Worm (Caenorhabditis elegans) whole organism, dauer: ENCODE results near the gene F47B7.5.

ENCODE experiments used
- unc-62 ChIP-seq: sonication (generic microtip); optimal IDR thresholded peaks from 2 replicates; lab custom pipeline; 2017; ENCODE audit warnings: missing biosample characterization, missing genetic modification reagents, missing genetic modification characterization

F47B7.5 gene

ce11 chrX:3783659-3784058, 15.0 kb upstream of the F47B7.5 start:
- no peak for TF ChIP-seq unc-62

- no peak for TF ChIP-seq unc-62
These were observed 12.4 kb upstream of the F47B7.5 start, which contains the start of gene marg-1 for ce11 chrX:3781040-3781439. Gene marg-1, minus strand, starts transcription at chrX:3781140.

- TF ChIP-seq unc-62: no peak
These were observed 4.6 kb upstream of the F47B7.5 start for ce11 chrX:3773233-3773632.

ce11 chrX:3772405-3772804, 3.8 kb upstream of the F47B7.5 start, which contains the start of gene F47B7.2:
Gene F47B7.2, plus strand, starts transcription at chrX:3772762.
- TF ChIP-seq unc-62: no peak

- no peak for TF ChIP-seq unc-62
These were observed 2.1 kb downstream of the F47B7.5 start, which contains the start of gene F47B7.4 for ce11 chrX:3766552-3766951. Gene F47B7.4, minus strand, starts transcription at chrX:3766652.

ce11 chrX:3764295-3764694, 4.3 kb downstream of the F47B7.5 start, which contains the start of gene F47B7.3:
Gene F47B7.3, minus strand, starts transcription at chrX:3764395.
- TF ChIP-seq unc-62: no peak

- TF ChIP-seq unc-62: no peak
These were observed 6.2 kb downstream of the F47B7.5 start, which contains the start of gene T14G12.11 for ce11 chrX:3762410-3762809. Gene T14G12.11, minus strand, starts transcription at chrX:3762547.

ce11 chrX:3759820-3760219, 8.8 kb downstream of the F47B7.5 start:
- TF ChIP-seq unc-62: no peak

ce11 chrX:3759345-3759744, 9.3 kb downstream of the F47B7.5 start, which contains the start of gene T14G12.6:
Gene T14G12.6, minus strand, starts transcription at chrX:3759445.
- no peak for TF ChIP-seq unc-62

- TF ChIP-seq unc-62: no peak
These were observed 10.2 kb downstream of the F47B7.5 start, which contains the start of gene T14G12.12 for ce11 chrX:3758399-3758798. Gene T14G12.12, minus strand, starts transcription at chrX:3758499.

- TF ChIP-seq unc-62: no peak
These were observed 12.4 kb downstream of the F47B7.5 start for ce11 chrX:3756238-3756637.

- no peak for TF ChIP-seq unc-62
These were observed 12.9 kb downstream of the F47B7.5 start for ce11 chrX:3755753-3756152.

- no peak for TF ChIP-seq unc-62
These were observed 16.2 kb downstream of the F47B7.5 start for ce11 chrX:3752443-3752842.

ce11 chrX:3751370-3751769, 17.2 kb downstream of the F47B7.5 start:
- TF ChIP-seq unc-62: no peak

ce11 chrX:3743190-3743589, 25.4 kb downstream of the F47B7.5 start:
- TF ChIP-seq unc-62: no peak

ce11 chrX:3742223-3742622, 26.4 kb downstream of the F47B7.5 start, which contains the start of gene fkh-2:
Gene fkh-2, minus strand, starts transcription at chrX:3742323.
- TF ChIP-seq unc-62: no peak

- no peak for TF ChIP-seq unc-62
These were observed 30.0 kb downstream of the F47B7.5 start for ce11 chrX:3738617-3739016.

- no peak for TF ChIP-seq unc-62
These were observed 34.9 kb downstream of the F47B7.5 start, which contains the start of gene tag-18 for ce11 chrX:3733732-3734131. Gene tag-18, minus strand, starts transcription at chrX:3734036.

ce11 chrX:3733321-3733720, 35.3 kb downstream of the F47B7.5 start:
- no peak for TF ChIP-seq unc-62
